Fruit fly (Drosophila melanogaster) whole organism, adult: ENCODE data around the gene tin.

Experiments used
- CG11617 ChIP-seq: fragments of 200-800 bp; sonication (Bioruptor generic); optimal IDR thresholded peaks from 2 replicates; lab custom pipeline; 2017; ENCODE audit warnings: mild to moderate bottlenecking, missing biosample characterization, missing genetic modification reagents, missing genetic modification characterization
- CG12768 ChIP-seq: fragments of 200-800 bp; sonication (Bioruptor generic); optimal IDR thresholded peaks from 2 replicates; lab custom pipeline; 2017; ENCODE audit warnings: missing biosample characterization, missing genetic modification characterization, mild to moderate bottlenecking, moderate library complexity, missing genetic modification reagents
- CG14711 ChIP-seq: fragments of 200-800 bp; sonication (Bioruptor generic); optimal IDR thresholded peaks from 2 replicates; lab custom pipeline; 2018; ENCODE audit warnings: missing biosample characterization, mild to moderate bottlenecking, missing genetic modification characterization, moderate library complexity
- CG1620 ChIP-seq: fragments of 200-800 bp; sonication (Bioruptor generic); optimal IDR thresholded peaks from 2 replicates; lab custom pipeline; 2016; ENCODE audit warnings: missing biosample characterization, missing genetic modification characterization
- CG33017 ChIP-seq: fragments of 200-800 bp; sonication (Bioruptor generic); optimal IDR thresholded peaks from 2 replicates; lab custom pipeline; 2018; ENCODE audit warnings: missing biosample characterization, mild to moderate bottlenecking, missing genetic modification characterization, moderate library complexity
- CG5204 ChIP-seq: fragments of 200-800 bp; sonication (Bioruptor generic); optimal IDR thresholded peaks from 2 replicates; lab custom pipeline; 2016; ENCODE audit warnings: missing biosample characterization, missing genetic modification characterization
- CG7045 ChIP-seq: fragments of 200-800 bp; sonication (Bioruptor generic); optimal IDR thresholded peaks from 2 replicates; lab custom pipeline; 2017; ENCODE audit warnings: missing biosample characterization, mild to moderate bottlenecking, missing genetic modification characterization
- CG7101 ChIP-seq: fragments of 200-800 bp; sonication (Bioruptor generic); optimal IDR thresholded peaks from 2 replicates; lab custom pipeline; 2018; ENCODE audit warnings: missing biosample characterization, mild to moderate bottlenecking, missing genetic modification characterization, moderate library complexity
- Clk ChIP-seq: fragments of 200-800 bp; sonication (Bioruptor generic); optimal IDR thresholded peaks from 2 replicates; lab custom pipeline; 2017; ENCODE audit warnings: missing biosample characterization, missing genetic modification characterization
- Crg-1 ChIP-seq: fragments of 200-800 bp; sonication (Bioruptor generic); optimal IDR thresholded peaks from 2 replicates; lab custom pipeline; 2016; ENCODE audit warnings: missing biosample characterization, missing genetic modification characterization
- Hr96 ChIP-seq: fragments of 200-800 bp; sonication (Bioruptor generic); optimal IDR thresholded peaks from 2 replicates; lab custom pipeline; 2016; ENCODE audit warnings: missing biosample characterization, missing genetic modification characterization
- Mnt ChIP-seq: fragments of 200-800 bp; sonication (Bioruptor generic); optimal IDR thresholded peaks from 2 replicates; lab custom pipeline; 2016; ENCODE audit warnings: missing biosample characterization, mild to moderate bottlenecking, missing genetic modification characterization
- bab1 ChIP-seq: fragments of 200-800 bp; sonication (Bioruptor generic); optimal IDR thresholded peaks from 3 replicates; lab custom pipeline; 2019; ENCODE audit warnings: missing biosample characterization, mild to moderate bottlenecking, missing genetic modification characterization, moderate library complexity
- cic ChIP-seq: fragments of 200-800 bp; sonication (Bioruptor generic); optimal IDR thresholded peaks from 2 replicates; lab custom pipeline; 2017; ENCODE audit warnings: missing biosample characterization, mild to moderate bottlenecking, missing genetic modification characterization, moderate library complexity
- cnc ChIP-seq, 2 experiments: fragments of >200 bp; optimal IDR thresholded peaks; 2 replicates each; lab custom pipeline; 2017
- kay ChIP-seq: fragments of 200-800 bp; sonication (Bioruptor generic); peaks from one replicate; lab custom pipeline; 2016; ENCODE audit warnings: missing biosample characterization, missing genetic modification characterization, borderline replicate concordance
- ovo ChIP-seq: fragments of 200-800 bp; sonication (Bioruptor generic); optimal IDR thresholded peaks from 2 replicates; lab custom pipeline; 2016; ENCODE audit warnings: missing biosample characterization, missing genetic modification characterization
- pad ChIP-seq: fragments of 200-800 bp; sonication (Bioruptor generic); optimal IDR thresholded peaks from 3 replicates; lab custom pipeline; 2017; ENCODE audit warnings: missing biosample characterization, missing genetic modification characterization, mild to moderate bottlenecking, moderate library complexity, missing genetic modification reagents
- tj ChIP-seq: fragments of 200-800 bp; sonication (Bioruptor generic); optimal IDR thresholded peaks from 3 replicates; lab custom pipeline; 2017; ENCODE audit warnings: missing biosample characterization, mild to moderate bottlenecking, missing genetic modification characterization, moderate library complexity
- toe ChIP-seq: fragments of 200-800 bp; sonication (Bioruptor generic); optimal IDR thresholded peaks from 2 replicates; lab custom pipeline; 2016; ENCODE audit warnings: missing biosample characterization, missing genetic modification characterization

Gene tin

dm6 chr3R:21378595-21378994, at the start of gene tin:
Gene tin (plus strand): TSS chr3R:21378977.
- TF ChIP-seq CG7045 (GFP tag; lab: Kevin White, UChicago) (peak; percentile 72), Clk (peak; percentile 36), bab1 (GFP tag; lab: Kevin White, UChicago) (peak; percentile 82), CG12768 (peak; percentile 27), CG14711 (tag; lab: Kevin White, UChicago) (peak; percentile 79), ovo (GFP tag; lab: Kevin White, UChicago) (no peak), CG11617 (GFP tag; lab: Kevin White, UChicago) (peak; percentile 68), CG7101 (tag; lab: Kevin White, UChicago) (peak; percentile 89), Mnt (GFP tag; lab: Kevin White, UChicago) (peak; percentile 29), toe (GFP tag; lab: Kevin White, UChicago) (peak; percentile 13), pad (peak; percentile 73), Hr96 (no peak), CG5204 (GFP tag; lab: Kevin White, UChicago) (no peak), tj (GFP tag; lab: Kevin White, UChicago) (peak; percentile 26), CG33017 (tag; lab: Kevin White, UChicago) (peak; percentile 74), cic (peak; percentile 2), CG1620 (GFP tag; lab: Kevin White, UChicago) (peak; percentile 41), kay (GFP tag; lab: Kevin White, UChicago) (no peak), cnc (optimal IDR thresholded peaks at IDR 0.05; lab: Kevin White, UChicago) (no peak), Crg-1 (GFP tag; lab: Kevin White, UChicago) (peak; percentile 61)

DNA sequence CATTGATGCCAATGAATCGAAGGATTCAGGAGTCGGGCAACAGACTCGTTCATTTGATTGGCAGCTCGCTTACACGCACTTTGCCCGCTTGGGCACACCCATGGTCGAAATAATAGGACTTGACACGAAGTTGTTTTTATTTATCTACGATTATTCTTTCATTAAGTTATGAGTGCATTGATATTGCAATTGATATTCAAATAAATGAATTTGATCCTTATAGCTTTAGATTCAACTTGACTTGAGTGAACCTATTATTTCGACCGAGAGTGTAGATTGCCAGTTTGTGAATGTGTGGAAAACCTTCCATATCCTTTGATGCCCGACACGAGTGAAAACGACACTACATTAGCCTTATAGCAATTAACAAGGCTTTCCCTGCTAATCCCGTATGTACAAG, 48.2 kb upstream of the tin start:
- TF ChIP-seq CG5204 (GFP tag; lab: Kevin White, UChicago) (peak; percentile 18), CG7045 (GFP tag; lab: Kevin White, UChicago) (peak; percentile 3), Mnt (GFP tag; lab: Kevin White, UChicago) (no peak), Crg-1 (GFP tag; lab: Kevin White, UChicago) (no peak)

dm6 chr3R:21331195-21331594, 47.6 kb upstream of the tin start:
- TF ChIP-seq CG1620 (GFP tag; lab: Kevin White, UChicago) (no peak), pad (no peak), cic (no peak)

dm6 chr3R:21336797-21337244, 42.0 kb upstream of the tin start:
- no peak for TF ChIP-seq kay (GFP tag; lab: Kevin White, UChicago)
- no peak for TF ChIP-seq Clk
- no peak for TF ChIP-seq cic
- no peak for TF ChIP-seq Mnt (GFP tag; lab: Kevin White, UChicago)
- no peak for TF ChIP-seq cnc (optimal IDR thresholded peaks at IDR 0.05; lab: Kevin White, UChicago)
- no peak for TF ChIP-seq ovo (GFP tag; lab: Kevin White, UChicago)
- TF ChIP-seq Crg-1 (GFP tag; lab: Kevin White, UChicago): no peak
- no peak for TF ChIP-seq CG12768
- no peak for TF ChIP-seq bab1 (GFP tag; lab: Kevin White, UChicago)
- no peak for TF ChIP-seq tj (GFP tag; lab: Kevin White, UChicago)
- TF ChIP-seq pad: no peak
- TF ChIP-seq CG1620 (GFP tag; lab: Kevin White, UChicago): no peak
- no peak for TF ChIP-seq CG5204 (GFP tag; lab: Kevin White, UChicago)
- no peak for TF ChIP-seq CG7101 (tag; lab: Kevin White, UChicago)
- TF ChIP-seq Hr96: no peak
- TF ChIP-seq CG33017 (tag; lab: Kevin White, UChicago): no peak
- TF ChIP-seq CG14711 (tag; lab: Kevin White, UChicago): no peak
- no peak for TF ChIP-seq toe (GFP tag; lab: Kevin White, UChicago)
- TF ChIP-seq CG7045 (GFP tag; lab: Kevin White, UChicago): no peak

DNA sequence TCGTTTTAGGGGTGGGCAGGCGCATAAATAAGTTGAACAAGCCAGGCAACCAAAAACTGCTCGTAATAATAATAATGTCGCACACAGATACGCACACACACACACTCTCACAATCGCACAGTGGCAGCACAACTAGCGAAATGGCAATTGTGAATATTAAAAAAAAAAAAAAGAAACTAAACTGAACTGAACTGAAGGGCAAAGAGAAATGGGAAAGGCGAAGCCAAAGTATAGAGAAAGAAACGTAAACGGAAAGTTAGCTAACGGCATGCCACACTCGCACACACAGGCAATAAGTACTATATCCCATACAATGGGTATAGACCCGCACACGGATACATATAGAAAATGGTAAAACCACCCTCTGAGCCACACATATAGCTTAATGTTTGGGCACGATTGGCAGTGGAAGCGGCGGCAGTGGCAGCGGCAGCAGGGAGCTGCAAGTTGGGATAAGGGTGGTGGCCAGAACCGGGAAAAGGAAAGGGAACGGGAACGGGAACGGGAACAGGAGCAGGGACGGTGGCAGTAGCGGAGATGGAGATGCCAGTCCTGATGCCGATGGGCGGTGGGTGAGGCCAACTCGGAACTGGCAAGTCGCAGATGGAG, 40.4 kb upstream of the tin start:
- no peak for TF ChIP-seq Clk
- no peak for TF ChIP-seq cic
- no peak for TF ChIP-seq Mnt (GFP tag; lab: Kevin White, UChicago)
- TF ChIP-seq ovo (GFP tag; lab: Kevin White, UChicago): no peak
- no peak for TF ChIP-seq Crg-1 (GFP tag; lab: Kevin White, UChicago)
- no peak for TF ChIP-seq tj (GFP tag; lab: Kevin White, UChicago)
- no peak for TF ChIP-seq CG11617 (GFP tag; lab: Kevin White, UChicago)
- TF ChIP-seq kay (GFP tag; lab: Kevin White, UChicago): no peak
- TF ChIP-seq pad: no peak
- TF ChIP-seq toe (GFP tag; lab: Kevin White, UChicago): no peak

DNA sequence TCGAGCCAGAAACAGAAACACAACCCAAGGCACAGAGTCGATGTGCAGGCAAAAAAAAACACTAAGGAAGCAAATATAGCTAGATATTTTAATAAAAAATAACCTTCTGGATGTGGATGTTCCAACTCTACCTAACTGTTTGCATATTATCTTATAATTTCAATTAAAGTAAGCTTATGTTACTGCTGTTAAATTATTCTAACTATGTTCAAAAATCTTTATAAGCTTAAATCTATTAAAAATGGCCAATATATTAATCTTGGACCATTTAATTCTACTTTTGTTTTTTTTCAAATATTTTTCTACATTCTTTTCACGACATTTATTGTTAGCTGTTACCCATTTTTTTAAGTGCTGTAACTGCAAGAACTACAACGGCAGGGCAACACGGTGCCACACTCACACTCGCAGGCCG, 39.8 kb upstream of the tin start:
- TF ChIP-seq CG7045 (GFP tag; lab: Kevin White, UChicago): no peak
- TF ChIP-seq Hr96: no peak
- no peak for TF ChIP-seq pad
- TF ChIP-seq CG1620 (GFP tag; lab: Kevin White, UChicago): no peak
- no peak for TF ChIP-seq Clk
- TF ChIP-seq tj (GFP tag; lab: Kevin White, UChicago): no peak
- TF ChIP-seq cic: no peak
- TF ChIP-seq ovo (GFP tag; lab: Kevin White, UChicago): no peak
- no peak for TF ChIP-seq Crg-1 (GFP tag; lab: Kevin White, UChicago)
- no peak for TF ChIP-seq CG33017 (tag; lab: Kevin White, UChicago)
- no peak for TF ChIP-seq CG11617 (GFP tag; lab: Kevin White, UChicago)
- no peak for TF ChIP-seq toe (GFP tag; lab: Kevin White, UChicago)
- no peak for TF ChIP-seq CG7101 (tag; lab: Kevin White, UChicago)
- no peak for TF ChIP-seq bab1 (GFP tag; lab: Kevin White, UChicago)
